Worm (Caenorhabditis elegans) whole organism, early embryonic: ENCODE measurements around the gene C05C12.1.
"Not testable (repeated sequence)": the region's sequence is repeated elsewhere in the genome, so short reads cannot be mapped to it uniquely, and the experiment has no call there.

Experiments
- B0310.2 ChIP-seq: sonication (generic microtip); optimal IDR thresholded peaks from 2 replicates; lab custom pipeline; 2016; ENCODE audit warnings: mild to moderate bottlenecking, missing genetic modification characterization, missing compliant biosample characterization
- F13C5.2 ChIP-seq: sonication (generic microtip); optimal IDR thresholded peaks from 2 replicates; lab custom pipeline; 2017; ENCODE audit warnings: mild to moderate bottlenecking, missing genetic modification characterization, inconsistent platforms, missing compliant biosample characterization
- aly-1 ChIP-seq: sonication (generic microtip); optimal IDR thresholded peaks from 2 replicates; lab custom pipeline; 2016; ENCODE audit warnings: missing genetic modification characterization, missing compliant biosample characterization
- ama-1 ChIP-seq: fragments of 150-350 bp; optimal IDR thresholded peaks from 2 replicates; lab custom pipeline; 2014
- ceh-13 ChIP-seq: fragments of 200-800 bp; sonication (Bioruptor generic); optimal IDR thresholded peaks from 2 replicates; lab custom pipeline; 2018; ENCODE audit warnings: mild to moderate bottlenecking, missing genetic modification characterization, missing compliant biosample characterization
- ceh-36 ChIP-seq: sonication (generic microtip); optimal IDR thresholded peaks from 2 replicates; lab custom pipeline; 2016; ENCODE audit warnings: missing genetic modification characterization, inconsistent platforms, missing compliant biosample characterization
- ets-7 ChIP-seq: sonication (generic microtip); optimal IDR thresholded peaks from 2 replicates; lab custom pipeline; 2016; ENCODE audit warnings: missing genotype, missing genetic modification characterization, missing compliant biosample characterization
- flt-1 ChIP-seq: fragments of 200-800 bp; sonication (Bioruptor generic); IDR thresholded peaks from 2 replicates; pipeline ENCODE4 v1.3.6; 2022; ENCODE audit warnings: missing genetic modification characterization, missing compliant biosample characterization
- hmbx-1 ChIP-seq: sonication (generic microtip); optimal IDR thresholded peaks from 2 replicates; lab custom pipeline; 2016; ENCODE audit warnings: mild to moderate bottlenecking, missing genetic modification characterization, missing compliant biosample characterization
- hmg-4 ChIP-seq: fragments of 200-800 bp; sonication (Bioruptor generic); optimal IDR thresholded peaks from 2 replicates; lab custom pipeline; 2018; ENCODE audit warnings: mild to moderate bottlenecking, missing genetic modification characterization, missing compliant biosample characterization
- hnd-1 ChIP-seq: sonication (generic microtip); optimal IDR thresholded peaks from 2 replicates; lab custom pipeline; 2016; ENCODE audit warnings: missing genetic modification characterization, missing compliant biosample characterization
- pes-1 ChIP-seq: fragments of 200-800 bp; sonication (Bioruptor generic); IDR thresholded peaks from 2 replicates; pipeline ENCODE4 v1.3.6; 2022; ENCODE audit warnings: missing genetic modification reagents, missing genetic modification characterization, missing compliant biosample characterization
- scrt-1 ChIP-seq: fragments of 200-800 bp; sonication (Bioruptor generic); IDR thresholded peaks from 2 replicates; pipeline ENCODE4 v1.3.6; 2022; ENCODE audit warnings: missing genetic modification characterization, missing compliant biosample characterization
- sea-1 ChIP-seq: fragments of 200-800 bp; sonication (Bioruptor generic); conservative IDR thresholded peaks from 2 replicates; pipeline ENCODE4 v1.3.6; 2022; ENCODE audit warnings: missing genetic modification characterization, missing compliant biosample characterization
- tbx-11 ChIP-seq: fragments of 200-800 bp; sonication (Bioruptor generic); IDR thresholded peaks from 2 replicates; pipeline ENCODE4 v1.3.6; 2022; ENCODE audit warnings: missing genetic modification characterization, missing compliant biosample characterization
- tbx-37 ChIP-seq: fragments of 200-800 bp; sonication (Bioruptor generic); conservative IDR thresholded peaks from 2 replicates; pipeline ENCODE4 v1.3.6; 2022; ENCODE audit warnings: missing genetic modification reagents, missing genetic modification characterization, missing compliant biosample characterization
- tra-4 ChIP-seq: sonication (generic microtip); optimal IDR thresholded peaks from 2 replicates; lab custom pipeline; 2017; ENCODE audit warnings: missing genetic modification characterization, missing compliant biosample characterization

C05C12.1 gene

ce11 chrIV:11253689-11254088 is at the start of gene C05C12.1:
TSS of gene C05C12.1 (plus strand) at chrIV:11253989.
- not testable (repeated sequence) for TF ChIP-seq sea-1 (GFP tag; lab: Robert Waterston, UW); hnd-1; tra-4

- TF ChIP-seq aly-1 (tag; lab: Kevin White, UChicago) (no peak), B0310.2 (tag; lab: Kevin White, UChicago) (no peak), tra-4 (no peak), pes-1 (no peak), F13C5.2 (tag; lab: Kevin White, UChicago) (no peak), hmg-4 (GFP tag; lab: Kevin White, UChicago) (no peak), ceh-13 (GFP tag; lab: Kevin White, UChicago) (no peak), scrt-1 (GFP tag; lab: Robert Waterston, UW) (no peak), sea-1 (GFP tag; lab: Robert Waterston, UW) (no peak), tbx-37 (GFP tag; lab: Robert Waterston, UW) (no peak), hmbx-1 (tag; lab: Kevin White, UChicago) (no peak), hnd-1 (no peak), ama-1 (lab: Kevin White, UChicago) (no peak), tbx-11 (GFP tag; lab: Robert Waterston, UW) (no peak)
Observed at ce11 chrIV:11207186-11207585, 46.6 kb upstream of the C05C12.1 start, which contains the start of gene R07H5.9. TSS of gene R07H5.9 (plus strand) at chrIV:11207486.

ce11 chrIV:11210781-11211256 is 43.0 kb upstream of the C05C12.1 start, which contains the start of gene adk-1:
TSS of gene adk-1 (minus strand) at chrIV:11210831.
- TF ChIP-seq ceh-13 (GFP tag; lab: Kevin White, UChicago): no peak
- no peak for TF ChIP-seq B0310.2 (tag; lab: Kevin White, UChicago)
- no peak for TF ChIP-seq ets-7
- no peak for TF ChIP-seq hnd-1
- TF ChIP-seq pes-1: no peak
- TF ChIP-seq flt-1: no peak
- no peak for TF ChIP-seq hmbx-1 (tag; lab: Kevin White, UChicago)
- TF ChIP-seq F13C5.2 (tag; lab: Kevin White, UChicago): no peak

DNA sequence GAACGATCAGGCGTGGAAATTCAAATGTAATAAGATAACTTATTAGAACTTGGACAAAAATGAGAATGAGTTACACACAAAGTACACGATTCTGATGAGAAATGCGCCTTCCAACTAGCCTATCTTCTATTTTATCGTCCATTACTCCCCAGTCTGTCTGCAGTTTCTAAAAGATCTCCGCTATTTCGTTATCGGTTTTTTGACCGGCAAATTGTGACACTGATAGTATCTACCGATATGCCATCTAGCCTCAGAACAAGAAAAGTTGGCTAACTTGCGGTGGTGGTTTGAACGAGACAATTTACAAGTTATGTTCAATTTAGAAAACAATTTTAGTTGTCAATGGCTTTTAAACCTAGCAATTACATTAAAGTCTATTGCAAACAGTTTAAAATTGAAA is 42.2 kb upstream of the C05C12.1 start:
- TF ChIP-seq ceh-13 (GFP tag; lab: Kevin White, UChicago): no peak
- TF ChIP-seq hmbx-1 (tag; lab: Kevin White, UChicago): no peak
- TF ChIP-seq scrt-1 (GFP tag; lab: Robert Waterston, UW): no peak
- no peak for TF ChIP-seq flt-1
- TF ChIP-seq tbx-11 (GFP tag; lab: Robert Waterston, UW): no peak
- TF ChIP-seq ceh-36 (tag; lab: Kevin White, UChicago): no peak
- no peak for TF ChIP-seq ets-7
- TF ChIP-seq hmg-4 (GFP tag; lab: Kevin White, UChicago): no peak
- TF ChIP-seq sea-1 (GFP tag; lab: Robert Waterston, UW): no peak
- no peak for TF ChIP-seq pes-1
- TF ChIP-seq hnd-1: no peak
- no peak for TF ChIP-seq tra-4
- no peak for TF ChIP-seq ama-1 (lab: Kevin White, UChicago)
- TF ChIP-seq aly-1 (tag; lab: Kevin White, UChicago): no peak
- TF ChIP-seq tbx-37 (GFP tag; lab: Robert Waterston, UW): no peak
- no peak for TF ChIP-seq F13C5.2 (tag; lab: Kevin White, UChicago)
- TF ChIP-seq B0310.2 (tag; lab: Kevin White, UChicago): no peak

- no peak for TF ChIP-seq ceh-36 (tag; lab: Kevin White, UChicago)
- TF ChIP-seq hnd-1: no peak
- TF ChIP-seq tra-4: no peak
- no peak for TF ChIP-seq aly-1 (tag; lab: Kevin White, UChicago)
- no peak for TF ChIP-seq tbx-11 (GFP tag; lab: Robert Waterston, UW)
- no peak for TF ChIP-seq ama-1 (lab: Kevin White, UChicago)
- TF ChIP-seq ceh-13 (GFP tag; lab: Kevin White, UChicago): no peak
- TF ChIP-seq tbx-37 (GFP tag; lab: Robert Waterston, UW): no peak
- no peak for TF ChIP-seq hmg-4 (GFP tag; lab: Kevin White, UChicago)
- no peak for TF ChIP-seq pes-1
- TF ChIP-seq sea-1 (GFP tag; lab: Robert Waterston, UW): no peak
- TF ChIP-seq B0310.2 (tag; lab: Kevin White, UChicago): no peak
- TF ChIP-seq ets-7: no peak
- no peak for TF ChIP-seq scrt-1 (GFP tag; lab: Robert Waterston, UW)
- TF ChIP-seq flt-1: no peak
- TF ChIP-seq F13C5.2 (tag; lab: Kevin White, UChicago): no peak
Observed at ce11 chrIV:11212978-11213377, 40.8 kb upstream of the C05C12.1 start.

DNA sequence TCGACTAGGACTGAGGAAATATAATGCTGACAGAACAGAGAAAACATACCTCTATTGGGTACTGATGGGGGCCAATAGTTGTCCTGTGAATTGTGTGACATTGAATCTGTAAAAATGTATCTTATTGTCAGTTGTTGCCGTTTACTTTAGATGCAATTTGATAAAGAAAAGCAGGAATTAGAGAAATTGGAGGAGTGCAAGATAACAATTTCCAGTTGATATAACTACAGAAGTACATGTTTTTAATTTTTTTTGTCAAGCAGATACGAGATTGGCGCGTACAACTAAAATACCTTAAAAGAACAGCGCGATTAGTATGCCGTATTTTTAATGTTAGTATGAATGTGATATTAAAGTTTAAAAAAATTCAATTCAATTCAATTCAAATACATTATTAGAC is 35.8 kb upstream of the C05C12.1 start, which contains the start of gene zip-6:
Gene zip-6 (minus strand): TSS at position 101 of the 400 bp plus-strand sequence.
- TF ChIP-seq tra-4 (no peak), scrt-1 (GFP tag; lab: Robert Waterston, UW) (no peak), flt-1 (no peak), ceh-13 (GFP tag; lab: Kevin White, UChicago) (no peak)

DNA sequence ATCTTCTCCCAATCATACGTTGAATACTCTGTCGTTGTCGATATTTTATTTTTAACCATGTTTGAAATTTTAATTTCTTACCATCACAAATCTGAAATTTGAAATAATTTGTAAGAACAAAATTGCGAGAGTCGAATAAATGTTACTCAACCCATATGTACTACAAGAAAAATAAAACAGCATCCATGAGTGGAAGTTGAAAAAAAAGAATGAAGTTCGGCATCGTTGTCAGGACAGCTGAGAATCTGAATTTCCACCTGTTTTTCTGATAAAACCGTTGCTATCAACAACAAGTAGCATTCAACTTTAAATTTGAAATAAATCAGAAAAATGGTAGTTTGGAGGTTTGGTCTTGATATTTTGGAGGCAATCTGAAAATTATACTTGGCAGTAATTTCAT is 29.9 kb upstream of the C05C12.1 start, which contains the start of gene C29F4.3:
Gene C29F4.3 (minus strand): TSS at position 101 of the 400 bp plus-strand sequence.
- no peak for TF ChIP-seq B0310.2 (tag; lab: Kevin White, UChicago)
- TF ChIP-seq hmbx-1 (tag; lab: Kevin White, UChicago): no peak
- TF ChIP-seq ceh-36 (tag; lab: Kevin White, UChicago): no peak
- TF ChIP-seq ama-1 (lab: Kevin White, UChicago): no peak
- no peak for TF ChIP-seq tbx-37 (GFP tag; lab: Robert Waterston, UW)
- no peak for TF ChIP-seq ets-7
- no peak for TF ChIP-seq aly-1 (tag; lab: Kevin White, UChicago)
- no peak for TF ChIP-seq sea-1 (GFP tag; lab: Robert Waterston, UW)
- TF ChIP-seq hmg-4 (GFP tag; lab: Kevin White, UChicago): no peak
- no peak for TF ChIP-seq tra-4
- TF ChIP-seq flt-1: no peak
- TF ChIP-seq ceh-13 (GFP tag; lab: Kevin White, UChicago): no peak
- no peak for TF ChIP-seq hnd-1
- no peak for TF ChIP-seq pes-1
- TF ChIP-seq F13C5.2 (tag; lab: Kevin White, UChicago): no peak
- TF ChIP-seq tbx-11 (GFP tag; lab: Robert Waterston, UW): no peak
